Worm (Caenorhabditis elegans) whole organism, L1 larva: ENCODE data around the gene rpb-4.

Source experiments
- C04F5.9 ChIP-seq: sonication (generic microtip); optimal IDR thresholded peaks from 2 replicates; lab custom pipeline; 2016; ENCODE audit warnings: missing genetic modification characterization, missing compliant biosample characterization
- C34B4.2 ChIP-seq: sonication (generic microtip); optimal IDR thresholded peaks from 2 replicates; lab custom pipeline; 2017; ENCODE audit warnings: mild to moderate bottlenecking, missing genetic modification characterization, missing compliant biosample characterization
- Y116A8C.19 ChIP-seq: sonication (generic microtip); optimal IDR thresholded peaks from 2 replicates; lab custom pipeline; 2016; ENCODE audit warnings: missing compliant biosample characterization, missing genetic modification characterization, borderline replicate concordance
- aha-1 ChIP-seq: fragments of 150-350 bp; optimal IDR thresholded peaks from 2 replicates; lab custom pipeline; 2014; ENCODE audit warnings: missing biosample characterization, missing genetic modification characterization
- ceh-63 ChIP-seq: fragments of 200-800 bp; sonication (Bioruptor generic); optimal IDR thresholded peaks from 2 replicates; lab custom pipeline; 2018; ENCODE audit warnings: mild to moderate bottlenecking, missing genetic modification characterization, missing compliant biosample characterization
- ceh-8 ChIP-seq: fragments of 200-800 bp; sonication (Bioruptor generic); optimal IDR thresholded peaks from 2 replicates; lab custom pipeline; 2018; ENCODE audit warnings: mild to moderate bottlenecking, missing genetic modification characterization, moderate library complexity, missing compliant biosample characterization
- dpl-1 ChIP-seq, 3 experiments: fragments of 150-350 bp in 2 of 3; sonication (generic microtip) in 1 of 3; optimal IDR thresholded peaks; 2 replicates each; lab custom pipeline; 2014 to 2017; ENCODE audit warnings: missing biosample characterization in 3 of 3, missing genetic modification characterization in 3 of 3, missing genetic modification reagents in 3 of 3
- dsc-1 ChIP-seq: sonication (generic microtip); optimal IDR thresholded peaks from 2 replicates; lab custom pipeline; 2016; ENCODE audit warnings: mild to moderate bottlenecking, missing genetic modification characterization, missing compliant biosample characterization
- egl-27 ChIP-seq, 2 experiments: fragments of 150-350 bp in 1 of 2; sonication (generic microtip); optimal IDR thresholded peaks; 3 replicates each; lab custom pipeline; 2017 to 2018; ENCODE audit warnings: missing biosample characterization in 2 of 2, missing genetic modification characterization in 2 of 2, missing genetic modification reagents in 2 of 2
- elt-2 ChIP-seq: sonication (generic microtip); optimal IDR thresholded peaks from 2 replicates; lab custom pipeline; 2016; ENCODE audit warnings: missing genetic modification characterization, mild to moderate bottlenecking, inconsistent platforms, missing compliant biosample characterization, missing genetic modification reagents
- ets-5 ChIP-seq: fragments of 200-800 bp; sonication (Bioruptor generic); IDR thresholded peaks from 2 replicates; pipeline ENCODE4 v1.3.6; 2022; ENCODE audit warnings: missing genetic modification characterization, missing compliant biosample characterization
- fkh-8 ChIP-seq: sonication (generic microtip); optimal IDR thresholded peaks from 2 replicates; lab custom pipeline; 2016; ENCODE audit warnings: mild to moderate bottlenecking, missing genetic modification characterization, missing compliant biosample characterization
- hlh-17 ChIP-seq: fragments of 200-800 bp; sonication (Bioruptor generic); optimal IDR thresholded peaks from 2 replicates; lab custom pipeline; 2018; ENCODE audit warnings: missing genetic modification characterization, mild to moderate bottlenecking, missing compliant biosample characterization, moderate library complexity, borderline replicate concordance
- hpl-2 ChIP-seq: fragments of 150-350 bp; optimal IDR thresholded peaks from 2 replicates; lab custom pipeline; 2014; ENCODE audit warnings: missing biosample characterization, missing genetic modification reagents, missing genetic modification characterization
- irx-1 ChIP-seq: sonication (generic microtip); optimal IDR thresholded peaks from 2 replicates; lab custom pipeline; 2016; ENCODE audit warnings: missing genetic modification characterization, missing compliant biosample characterization
- isw-1 ChIP-seq: fragments of 200-800 bp; sonication (Bioruptor generic); IDR thresholded peaks from 2 replicates; pipeline ENCODE4 v1.3.6; 2022; ENCODE audit warnings: missing genetic modification characterization, missing compliant biosample characterization
- lin-14 ChIP-seq: fragments of 200-800 bp; sonication (Bioruptor generic); optimal IDR thresholded peaks from 2 replicates; lab custom pipeline; 2018; ENCODE audit warnings: mild to moderate bottlenecking, missing genetic modification characterization, moderate library complexity, missing compliant biosample characterization
- lin-15B ChIP-seq: fragments of 150-350 bp; sonication (generic microtip); optimal IDR thresholded peaks from 3 replicates; lab custom pipeline; 2014; ENCODE audit warnings: missing biosample characterization, missing genetic modification characterization
- lin-35 ChIP-seq, 2 experiments: fragments of 150-350 bp; optimal IDR thresholded peaks; 2 replicates each; lab custom pipeline; 2014; ENCODE audit warnings: missing biosample characterization in 2 of 2, missing genetic modification characterization in 2 of 2, missing genetic modification reagents in 2 of 2
- lin-39 ChIP-seq: fragments of 150-350 bp; optimal IDR thresholded peaks from 2 replicates; lab custom pipeline; 2014; ENCODE audit warnings: missing biosample characterization, missing genetic modification reagents, missing genetic modification characterization
- lsy-2 ChIP-seq, 2 experiments: fragments of 150-350 bp; optimal IDR thresholded peaks; 2 replicates each; lab custom pipeline; 2014; ENCODE audit warnings: missing biosample characterization in 2 of 2, missing genetic modification characterization in 2 of 2
- mab-9 ChIP-seq: fragments of 200-800 bp; sonication (Bioruptor generic); IDR thresholded peaks from 2 replicates; pipeline ENCODE4 v1.3.6; 2022; ENCODE audit warnings: missing genetic modification reagents, missing genetic modification characterization, missing compliant biosample characterization
- mep-1 ChIP-seq: fragments of 150-350 bp; optimal IDR thresholded peaks from 2 replicates; lab custom pipeline; 2014; ENCODE audit warnings: missing biosample characterization, missing genetic modification characterization
- nhr-11 ChIP-seq: fragments of 150-350 bp; optimal IDR thresholded peaks from 2 replicates; lab custom pipeline; 2014; ENCODE audit warnings: missing biosample characterization, missing genetic modification characterization
- nhr-19 ChIP-seq: fragments of 200-800 bp; sonication (Bioruptor generic); conservative IDR thresholded peaks from 2 replicates; pipeline ENCODE4 v1.3.6; 2022; ENCODE audit warnings: missing genetic modification characterization, missing compliant biosample characterization
- nhr-20 ChIP-seq: sonication (generic microtip); optimal IDR thresholded peaks from 2 replicates; lab custom pipeline; 2016; ENCODE audit warnings: mild to moderate bottlenecking, missing genetic modification characterization, missing compliant biosample characterization
- nhr-28 ChIP-seq: fragments of 150-350 bp; optimal IDR thresholded peaks from 2 replicates; lab custom pipeline; 2014; ENCODE audit warnings: missing biosample characterization, missing genetic modification characterization
- nhr-71 ChIP-seq: sonication (generic microtip); optimal IDR thresholded peaks from 2 replicates; lab custom pipeline; 2016; ENCODE audit warnings: mild to moderate bottlenecking, missing genetic modification characterization, moderate library complexity, missing compliant biosample characterization
- nhr-76 ChIP-seq: sonication (generic microtip); optimal IDR thresholded peaks from 2 replicates; lab custom pipeline; 2017; ENCODE audit warnings: missing biosample characterization, missing genetic modification characterization
- nhr-84 ChIP-seq: sonication (generic microtip); optimal IDR thresholded peaks from 2 replicates; lab custom pipeline; 2017; ENCODE audit warnings: missing biosample characterization, missing genetic modification characterization
- nhr-85 ChIP-seq: sonication (generic microtip); peaks from one replicate; lab custom pipeline; 2016; ENCODE audit warnings: missing genetic modification characterization, inconsistent platforms, missing compliant biosample characterization
- nhr-90 ChIP-seq: sonication (generic microtip); optimal IDR thresholded peaks from 2 replicates; lab custom pipeline; 2016; ENCODE audit warnings: mild to moderate bottlenecking, missing genetic modification characterization, missing compliant biosample characterization; ENCODE audit not compliant: poor library complexity
- pag-3 ChIP-seq: sonication (generic microtip); optimal IDR thresholded peaks from 2 replicates; lab custom pipeline; 2017; ENCODE audit warnings: missing genetic modification characterization, mild to moderate bottlenecking, missing compliant biosample characterization, antibody characterized with exemption, borderline replicate concordance; ENCODE audit not compliant: insufficient read depth
- pqm-1 ChIP-seq: sonication (generic microtip); optimal IDR thresholded peaks from 3 replicates; lab custom pipeline; 2017; ENCODE audit warnings: missing biosample characterization, missing genetic modification characterization
- skn-1 ChIP-seq: fragments of 150-350 bp; optimal IDR thresholded peaks from 2 replicates; lab custom pipeline; 2014; ENCODE audit warnings: missing biosample characterization, missing genetic modification characterization
- swsn-7 ChIP-seq: sonication (generic microtip); optimal IDR thresholded peaks from 2 replicates; lab custom pipeline; 2016; ENCODE audit warnings: missing genetic modification characterization, missing compliant biosample characterization
- unc-30 ChIP-seq: sonication (generic microtip); optimal IDR thresholded peaks from 2 replicates; lab custom pipeline; 2017; ENCODE audit warnings: missing biosample characterization, missing genetic modification characterization
- unc-86 ChIP-seq: sonication (generic microtip); optimal IDR thresholded peaks from 2 replicates; lab custom pipeline; 2016; ENCODE audit warnings: missing genetic modification characterization, missing compliant biosample characterization
- unc-98 ChIP-seq: fragments of 200-800 bp; sonication (Bioruptor generic); IDR thresholded peaks from 2 replicates; pipeline ENCODE4 v1.3.6; 2022; ENCODE audit warnings: missing genetic modification characterization, missing compliant biosample characterization
- vab-15 ChIP-seq: sonication (generic microtip); optimal IDR thresholded peaks from 2 replicates; lab custom pipeline; 2017; ENCODE audit warnings: missing genotype, mild to moderate bottlenecking, missing genetic modification characterization, missing compliant biosample characterization
- xbp-1 ChIP-seq: sonication (generic microtip); optimal IDR thresholded peaks from 2 replicates; lab custom pipeline; 2016; ENCODE audit warnings: missing genetic modification characterization, missing compliant biosample characterization
- zip-4 ChIP-seq: fragments of 200-800 bp; sonication (Bioruptor generic); optimal IDR thresholded peaks from 2 replicates; lab custom pipeline; 2018; ENCODE audit warnings: mild to moderate bottlenecking, missing genetic modification characterization, moderate library complexity, missing compliant biosample characterization

Gene rpb-4

ce11 chrII:7381142-7381611 is 6.9 kb downstream of the rpb-4 start, which contains the start of gene C07D10.5:
Gene C07D10.5 (plus strand): TSS chrII:7381561.
- TF ChIP-seq nhr-84: no peak
- TF ChIP-seq dsc-1 (tag; lab: Kevin White, UChicago): no peak
- no peak for TF ChIP-seq xbp-1 (tag; lab: Kevin White, UChicago)

ce11 chrII:7381947-7382346 is 7.7 kb downstream of the rpb-4 start:
- TF ChIP-seq egl-27 (tag; optimal IDR thresholded peaks at IDR 0.05; lab: Kevin White, UChicago) (no peak), hlh-17 (GFP tag; lab: Kevin White, UChicago) (no peak), dpl-1 (GFP tag; optimal IDR thresholded peaks at IDR 0.05; lab: Kevin White, UChicago) (no peak), nhr-71 (tag; lab: Kevin White, UChicago) (no peak), zip-4 (GFP tag; lab: Kevin White, UChicago) (no peak), swsn-7 (tag; lab: Kevin White, UChicago) (no peak), ceh-63 (GFP tag; lab: Kevin White, UChicago) (no peak), elt-2 (tag; lab: Kevin White, UChicago) (no peak), ceh-8 (GFP tag; lab: Kevin White, UChicago) (no peak)

DNA sequence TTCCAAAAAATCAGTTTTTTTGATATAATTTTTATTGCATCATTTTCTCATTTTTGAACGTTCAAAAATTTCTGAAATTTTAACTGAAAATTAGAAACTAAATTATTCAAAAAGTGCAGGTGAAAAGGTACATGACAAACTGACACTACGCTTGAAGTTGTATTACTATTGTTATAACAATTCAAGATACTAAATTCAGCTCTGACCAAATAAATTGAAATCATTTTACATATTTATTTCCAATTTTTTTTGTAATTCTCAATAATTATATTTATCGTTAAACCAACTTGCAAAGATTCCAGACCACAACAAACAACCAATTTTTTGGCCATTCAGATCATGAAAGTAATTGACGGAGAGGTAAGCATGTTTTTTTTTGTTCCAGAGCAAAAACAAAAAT is 11.1 kb downstream of the rpb-4 start, which contains the start of gene sre-3:
Gene sre-3, plus strand, starts transcription at position 301 of the 400 bp plus-strand sequence.
- TF ChIP-seq nhr-90 (tag; lab: Kevin White, UChicago) (no peak), mab-9 (GFP tag; lab: Robert Waterston, UW) (no peak), lsy-2 (tag; optimal IDR thresholded peaks at IDR 0.05; lab: Kevin White, UChicago) (no peak), Y116A8C.19 (tag; lab: Kevin White, UChicago) (no peak), lin-39 (tag; lab: Kevin White, UChicago) (no peak), vab-15 (tag; lab: Kevin White, UChicago) (no peak), nhr-19 (no peak), nhr-76 (tag; lab: Kevin White, UChicago) (no peak), lin-35 (GFP tag; optimal IDR thresholded peaks at IDR 0.05; lab: Kevin White, UChicago) (no peak), ets-5 (GFP tag; lab: Robert Waterston, UW) (no peak), mep-1 (tag; lab: Kevin White, UChicago) (no peak), pqm-1 (tag; lab: Kevin White, UChicago) (no peak), dpl-1 (GFP tag; optimal IDR thresholded peaks at IDR 0.05; lab: Kevin White, UChicago) (no peak), isw-1 (GFP tag; lab: Robert Waterston, UW) (no peak), nhr-11 (tag; lab: Kevin White, UChicago) (no peak), unc-86 (tag; lab: Kevin White, UChicago) (no peak), lin-15B (tag; lab: Kevin White, UChicago) (no peak), nhr-28 (no peak), elt-2 (tag; lab: Kevin White, UChicago) (no peak), ceh-8 (GFP tag; lab: Kevin White, UChicago) (no peak)
- TF ChIP-seq, all 84 proteins: peak for 0

DNA sequence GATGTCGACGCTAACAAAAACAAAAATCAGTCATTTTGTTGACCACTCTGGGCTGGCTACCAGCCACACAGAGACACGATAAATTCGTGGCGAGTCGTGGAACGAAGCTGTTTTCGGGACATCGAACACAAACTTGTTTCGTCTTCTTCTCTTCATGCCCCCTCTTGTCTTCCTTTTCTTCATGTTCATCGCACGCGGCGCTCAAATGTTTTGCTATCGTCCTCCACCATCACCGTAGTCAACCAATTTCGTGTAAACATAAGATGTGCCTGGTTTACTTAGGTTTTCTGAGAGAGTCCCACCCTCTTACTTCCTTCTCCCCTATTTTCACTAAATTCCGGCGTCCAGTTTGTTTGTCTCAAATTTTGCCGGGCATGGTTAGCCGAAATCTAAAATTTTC is 16.0 kb downstream of the rpb-4 start:
- TF ChIP-seq C04F5.9 (tag; lab: Kevin White, UChicago): no peak
- peak; percentile 5 for TF ChIP-seq lin-14 (GFP tag; lab: Kevin White, UChicago)
- peak; percentile 37 for TF ChIP-seq nhr-85 (tag; lab: Kevin White, UChicago)

- TF ChIP-seq C34B4.2 (tag; lab: Kevin White, UChicago): no peak
- peak; percentile 24; the same call in 1 of the 2 replicates for TF ChIP-seq isw-1 (GFP tag; lab: Robert Waterston, UW)
- TF ChIP-seq skn-1 (tag; lab: Kevin White, UChicago): peak; percentile 76
- no peak for TF ChIP-seq aha-1 (tag; lab: Kevin White, UChicago)
- TF ChIP-seq hlh-17 (GFP tag; lab: Kevin White, UChicago): no peak
- TF ChIP-seq ceh-63 (GFP tag; lab: Kevin White, UChicago): no peak
- TF ChIP-seq dpl-1 (GFP tag; optimal IDR thresholded peaks at IDR 0.05; lab: Kevin White, UChicago): peak in 2 of 3 experiments; percentile 1 to 3
- TF ChIP-seq unc-98 (GFP tag; lab: Robert Waterston, UW): no peak
- no peak for TF ChIP-seq hpl-2 (GFP tag; lab: Kevin White, UChicago)
- no peak for TF ChIP-seq lin-39 (tag; lab: Kevin White, UChicago)
- TF ChIP-seq irx-1: no peak
- no peak for TF ChIP-seq pag-3 (tag; lab: Kevin White, UChicago)
- TF ChIP-seq lin-35 (GFP tag; optimal IDR thresholded peaks at IDR 0.05; lab: Kevin White, UChicago): peak; percentile 34 to 44
- peak; percentile 6 to 69 for TF ChIP-seq lsy-2 (tag; optimal IDR thresholded peaks at IDR 0.05; lab: Kevin White, UChicago)
- peak; percentile 66 for TF ChIP-seq nhr-20 (tag; lab: Kevin White, UChicago)
- TF ChIP-seq unc-30 (tag; lab: Kevin White, UChicago): no peak
- TF ChIP-seq fkh-8: peak; percentile 52
- TF ChIP-seq nhr-28: no peak
Measured at ce11 chrII:7392052-7392694, 17.9 kb downstream of the rpb-4 start.
